Worm (Caenorhabditis elegans) whole organism, L3 larva: ENCODE results near the gene ifo-1.

ENCODE experiments used
- elt-2 ChIP-seq: sonication (generic microtip); optimal IDR thresholded peaks from 2 replicates; lab custom pipeline; 2016; ENCODE audit warnings: missing genetic modification reagents, mild to moderate bottlenecking, missing genetic modification characterization, missing compliant biosample characterization
- elt-3 ChIP-seq, 3 experiments: fragments of 150-350 bp in 1 of 3; sonication (generic microtip) in 2 of 3; optimal IDR thresholded peaks; 2 replicates in 2 of 3; 4 replicates in 1 of 3; lab custom pipeline; 2014 to 2017; ENCODE audit warnings: missing biosample characterization in 3 of 3, missing genetic modification characterization in 3 of 3
- jun-1 ChIP-seq: fragments of 150-350 bp; optimal IDR thresholded peaks from 2 replicates; lab custom pipeline; 2014; ENCODE audit warnings: missing biosample characterization, missing genetic modification reagents, missing genetic modification characterization
- nhr-23 ChIP-seq: fragments of 150-350 bp; optimal IDR thresholded peaks from 2 replicates; lab custom pipeline; 2014; ENCODE audit warnings: missing biosample characterization, missing genetic modification reagents, missing genetic modification characterization
- nhr-77 ChIP-seq: fragments of 150-350 bp; optimal IDR thresholded peaks from 2 replicates; lab custom pipeline; 2014; ENCODE audit warnings: missing biosample characterization, missing genetic modification characterization
- unc-62 ChIP-seq: fragments of 150-350 bp; sonication (generic microtip); optimal IDR thresholded peaks from 4 replicates; lab custom pipeline; 2014; ENCODE audit warnings: missing biosample characterization, missing genetic modification reagents, missing genetic modification characterization
- ztf-11 ChIP-seq: fragments of 150-350 bp; optimal IDR thresholded peaks from 2 replicates; lab custom pipeline; 2014; ENCODE audit warnings: missing biosample characterization, missing genetic modification characterization

- TF ChIP-seq elt-2 (tag; lab: Kevin White, UChicago) (no peak), nhr-77 (tag; lab: Kevin White, UChicago) (no peak), ztf-11 (no peak), jun-1 (no peak), elt-3 (tag; optimal IDR thresholded peaks at IDR 0.05; lab: Kevin White, UChicago) (no peak), nhr-23 (no peak), unc-62 (GFP tag; lab: Kevin White, UChicago) (no peak)
Observed at ce11 chrIV:7342144-7342543, 15.7 kb upstream of the ifo-1 start.
